Worm (Caenorhabditis elegans) whole organism, young adult: Measurements from ENCODE around the gene rfs-1.

Experiments
- B0336.3 ChIP-seq: fragments of 200-800 bp; sonication (Bioruptor generic); IDR thresholded peaks from 2 replicates; pipeline ENCODE4 v1.3.6; 2022; ENCODE audit warnings: missing genetic modification characterization, missing compliant biosample characterization
- D2030.7 ChIP-seq: fragments of 200-800 bp; sonication (Bioruptor generic); IDR thresholded peaks from 2 replicates; pipeline ENCODE4 v1.3.6; 2022; ENCODE audit warnings: missing genetic modification reagents, missing genetic modification characterization, missing compliant biosample characterization
- F22D6.2 ChIP-seq: sonication (generic microtip); optimal IDR thresholded peaks from 2 replicates; lab custom pipeline; 2016; ENCODE audit warnings: mild to moderate bottlenecking, missing genetic modification characterization, missing compliant biosample characterization
- Y95B8A.8 ChIP-seq: fragments of 200-800 bp; sonication (Bioruptor generic); IDR thresholded peaks from 2 replicates; pipeline ENCODE4 v1.3.6; 2022; ENCODE audit warnings: missing genetic modification reagents, missing genetic modification characterization, missing compliant biosample characterization
- ama-1 ChIP-seq, 3 experiments: fragments of 150-350 bp in 1 of 3; sonication (generic microtip) in 2 of 3; optimal IDR thresholded peaks; 2 replicates each; lab custom pipeline; 2014 to 2018; ENCODE audit warnings: missing biosample characterization in 2 of 3, missing genetic modification characterization in 2 of 3, missing genetic modification reagents in 2 of 3
- attf-6 ChIP-seq: fragments of 200-800 bp; sonication (Bioruptor generic); IDR thresholded peaks from 2 replicates; pipeline ENCODE4 v1.3.6; 2022; ENCODE audit warnings: missing genetic modification reagents, missing genetic modification characterization, missing compliant biosample characterization
- bed-2 ChIP-seq: fragments of 200-800 bp; sonication (Bioruptor generic); IDR thresholded peaks from 2 replicates; pipeline ENCODE4 v1.3.6; 2022; ENCODE audit warnings: missing genetic modification reagents, missing genetic modification characterization, missing compliant biosample characterization
- cebp-1 ChIP-seq, 2 experiments: fragments of 200-800 bp in 1 of 2; sonication (Bioruptor generic) in 1 of 2; sonication (generic microtip) in 1 of 2; IDR thresholded peaks in 1 of 2; optimal IDR thresholded peaks in 1 of 2; 2 replicates each; pipeline versions ENCODE4 v1.3.6 to Lab custom; 2017 to 2022; ENCODE audit warnings: missing compliant biosample characterization in 2 of 2, missing genetic modification characterization in 2 of 2, mild to moderate bottlenecking in 1 of 2, missing genetic modification reagents in 1 of 2, moderate library complexity in 1 of 2
- ceh-100 ChIP-seq: fragments of 200-800 bp; sonication (Bioruptor generic); IDR thresholded peaks from 2 replicates; pipeline ENCODE4 v1.3.6; 2022; ENCODE audit warnings: missing genetic modification reagents, missing genetic modification characterization, missing compliant biosample characterization
- ceh-27 ChIP-seq: fragments of 200-800 bp; sonication (Bioruptor generic); optimal IDR thresholded peaks from 2 replicates; lab custom pipeline; 2018; ENCODE audit warnings: mild to moderate bottlenecking, missing genetic modification characterization, moderate library complexity, missing compliant biosample characterization
- ceh-58 ChIP-seq: fragments of 200-800 bp; sonication (Bioruptor generic); IDR thresholded peaks from 2 replicates; pipeline ENCODE4 v1.3.6; 2022; ENCODE audit warnings: missing genetic modification characterization, missing compliant biosample characterization
- ekl-4 ChIP-seq: fragments of 200-800 bp; sonication (Bioruptor generic); IDR thresholded peaks from 2 replicates; pipeline ENCODE4 v1.3.6; 2022; ENCODE audit warnings: missing genetic modification reagents, missing genetic modification characterization, missing compliant biosample characterization
- ets-4 ChIP-seq: fragments of 200-800 bp; sonication (Bioruptor generic); optimal IDR thresholded peaks from 2 replicates; lab custom pipeline; 2018; ENCODE audit warnings: mild to moderate bottlenecking, missing genetic modification characterization, missing compliant biosample characterization
- gei-17 ChIP-seq: fragments of 200-800 bp; sonication (Bioruptor generic); optimal IDR thresholded peaks from 2 replicates; lab custom pipeline; 2018; ENCODE audit warnings: mild to moderate bottlenecking, missing genetic modification characterization, missing compliant biosample characterization
- hmg-20 ChIP-seq: fragments of 200-800 bp; sonication (Bioruptor generic); IDR thresholded peaks from 2 replicates; pipeline ENCODE4 v1.3.6; 2022; ENCODE audit warnings: missing genetic modification reagents, missing genetic modification characterization, missing compliant biosample characterization
- lsy-27 ChIP-seq: sonication (generic microtip); optimal IDR thresholded peaks from 2 replicates; lab custom pipeline; 2017; ENCODE audit warnings: missing genetic modification characterization, mild to moderate bottlenecking, missing compliant biosample characterization, antibody characterized with exemption, missing genotype, borderline replicate concordance; ENCODE audit not compliant: insufficient read depth
- mcd-1 ChIP-seq: fragments of 200-800 bp; sonication (Bioruptor generic); IDR thresholded peaks from 2 replicates; pipeline ENCODE4 v1.3.6; 2022; ENCODE audit warnings: missing genetic modification reagents, missing genetic modification characterization, missing compliant biosample characterization
- mel-28 ChIP-seq: sonication (generic microtip); optimal IDR thresholded peaks from 2 replicates; lab custom pipeline; 2016; ENCODE audit warnings: borderline replicate concordance, mild to moderate bottlenecking, missing genetic modification characterization, missing compliant biosample characterization
- nfya-1 ChIP-seq: sonication (generic microtip); optimal IDR thresholded peaks from 2 replicates; lab custom pipeline; 2017; ENCODE audit warnings: antibody characterized with exemption, missing compliant biosample characterization, missing genetic modification characterization, borderline replicate concordance; ENCODE audit not compliant: insufficient read depth
- nfyb-1 ChIP-seq: fragments of 200-800 bp; sonication (Bioruptor generic); IDR thresholded peaks from 2 replicates; pipeline ENCODE4 v1.3.6; 2022; ENCODE audit warnings: missing genetic modification reagents, missing genetic modification characterization, missing compliant biosample characterization
- nhr-90 ChIP-seq: sonication (generic microtip); optimal IDR thresholded peaks from 2 replicates; lab custom pipeline; 2016; ENCODE audit warnings: missing genotype, mild to moderate bottlenecking, missing genetic modification characterization, missing compliant biosample characterization
- pbrm-1 ChIP-seq: fragments of 200-800 bp; sonication (Bioruptor generic); IDR thresholded peaks from 2 replicates; pipeline ENCODE4 v1.3.6; 2022; ENCODE audit warnings: missing genetic modification reagents, missing genetic modification characterization, missing compliant biosample characterization
- rec-8 ChIP-seq, 2 experiments: sonication (generic microtip); optimal IDR thresholded peaks; 2 replicates each; lab custom pipeline; 2016; ENCODE audit warnings: mild to moderate bottlenecking in 2 of 2, missing genetic modification characterization in 2 of 2, missing genetic modification reagents in 2 of 2, missing genotype in 2 of 2, missing biosample characterization in 1 of 2, missing compliant biosample characterization in 1 of 2, moderate library complexity in 1 of 2
- repo-1 ChIP-seq: sonication (generic microtip); optimal IDR thresholded peaks from 2 replicates; lab custom pipeline; 2017; ENCODE audit warnings: mild to moderate bottlenecking, missing genetic modification characterization, missing compliant biosample characterization
- somi-1 ChIP-seq: fragments of 200-800 bp; sonication (Bioruptor generic); optimal IDR thresholded peaks from 2 replicates; lab custom pipeline; 2018; ENCODE audit warnings: mild to moderate bottlenecking, missing genetic modification characterization, missing compliant biosample characterization
- tlf-1 ChIP-seq: fragments of 200-800 bp; sonication (Bioruptor generic); optimal IDR thresholded peaks from 2 replicates; lab custom pipeline; 2018; ENCODE audit warnings: mild to moderate bottlenecking, missing genetic modification characterization, missing compliant biosample characterization
- unc-62 ChIP-seq: fragments of 150-350 bp; optimal IDR thresholded peaks from 2 replicates; lab custom pipeline; 2014; ENCODE audit warnings: missing biosample characterization, missing genetic modification reagents, missing genetic modification characterization
- ztf-22 ChIP-seq: fragments of 200-800 bp; sonication (Bioruptor generic); optimal IDR thresholded peaks from 2 replicates; lab custom pipeline; 2018; ENCODE audit warnings: mild to moderate bottlenecking, missing genetic modification characterization, moderate library complexity, missing compliant biosample characterization

The rfs-1 gene

ce11 chrIII:8227511-8227910, 1.2 kb downstream of the rfs-1 start, which contains the start of gene fbxl-1 (continued):
- no peak for TF ChIP-seq rec-8 (tag; optimal IDR thresholded peaks at IDR 0.05; lab: Kevin White, UChicago)
- TF ChIP-seq mcd-1, result peak; percentile 72
- TF ChIP-seq tlf-1, result peak; percentile 25
- TF ChIP-seq cebp-1 (GFP tag; IDR thresholded peaks at IDR 0.05; lab: Robert Waterston, UW), result peak; percentile 57; the same call in 1 of the 2 replicates
- TF ChIP-seq cebp-1 (tag; optimal IDR thresholded peaks at IDR 0.05; lab: Kevin White, UChicago), result peak; percentile 92
- TF ChIP-seq ceh-58 (GFP tag; lab: Robert Waterston, UW), result no peak
- peak; percentile 61 for TF ChIP-seq ceh-27 (GFP tag; lab: Kevin White, UChicago)
- TF ChIP-seq repo-1 (tag; lab: Kevin White, UChicago), result peak; percentile 30
- TF ChIP-seq somi-1 (GFP tag; lab: Kevin White, UChicago), result peak; percentile 63
- no peak for TF ChIP-seq attf-6 (GFP tag; lab: Robert Waterston, UW)
- peak; percentile 65 for TF ChIP-seq ets-4 (GFP tag; lab: Kevin White, UChicago)
- peak; percentile 42 for TF ChIP-seq ceh-100 (GFP tag; lab: Robert Waterston, UW)
- no peak for TF ChIP-seq nfya-1
- peak; percentile 29 for TF ChIP-seq F22D6.2
- TF ChIP-seq ztf-22 (GFP tag; lab: Kevin White, UChicago), result peak; percentile 35
- peak; percentile 49; the same call in 1 of the 2 replicates for TF ChIP-seq ekl-4

ce11 chrIII:8228916-8229315, 2.6 kb downstream of the rfs-1 start:
- TF ChIP-seq pbrm-1 (GFP tag; lab: Robert Waterston, UW), result 0 out of 2 replicates have a peak, but pooled peaks have one; percentile 8
- no peak for TF ChIP-seq ets-4 (GFP tag; lab: Kevin White, UChicago)
- TF ChIP-seq Y95B8A.8, result no peak
- no peak for TF ChIP-seq nhr-90
- TF ChIP-seq cebp-1 (GFP tag; IDR thresholded peaks at IDR 0.05; lab: Robert Waterston, UW), result no peak
- TF ChIP-seq cebp-1 (tag; optimal IDR thresholded peaks at IDR 0.05; lab: Kevin White, UChicago), result no peak
- TF ChIP-seq B0336.3 (GFP tag; lab: Robert Waterston, UW), result no peak

ce11 chrIII:8229480-8229879, 3.2 kb downstream of the rfs-1 start:
- TF ChIP-seq lsy-27 (tag; lab: Kevin White, UChicago) (no peak), ceh-58 (GFP tag; lab: Robert Waterston, UW) (0 out of 2 replicates have a peak, but pooled peaks have one; percentile 65)
- TF ChIP-seq, all 124 proteins: peak for 1

ce11 chrIII:8232634-8233033, 6.4 kb downstream of the rfs-1 start, which contains the start of gene henn-1:
Gene henn-1 (plus strand): TSS chrIII:8232651.
- TF ChIP-seq hmg-20, result no peak
- TF ChIP-seq cebp-1 (GFP tag; IDR thresholded peaks at IDR 0.05; lab: Robert Waterston, UW), result peak; percentile 48; the same call in 1 of the 2 replicates
- peak; percentile 50 for TF ChIP-seq cebp-1 (tag; optimal IDR thresholded peaks at IDR 0.05; lab: Kevin White, UChicago)
- peak; percentile 56 for TF ChIP-seq ama-1 (optimal IDR thresholded peaks at IDR 0.05; lab: Kevin White, UChicago)
- no peak for TF ChIP-seq ama-1 (GFP tag; optimal IDR thresholded peaks at IDR 0.05; lab: Kevin White, UChicago)
- TF ChIP-seq bed-2 (GFP tag; lab: Robert Waterston, UW), result no peak
- TF ChIP-seq mel-28 (tag; lab: Kevin White, UChicago), result no peak
- no peak for TF ChIP-seq D2030.7 (GFP tag; lab: Robert Waterston, UW)
- TF ChIP-seq nfyb-1 (GFP tag; lab: Robert Waterston, UW), result 0 out of 2 replicates have a peak, but pooled peaks have one; percentile 47

- no peak for TF ChIP-seq bed-2 (GFP tag; lab: Robert Waterston, UW)
- TF ChIP-seq unc-62 (GFP tag; lab: Kevin White, UChicago), result no peak
- TF ChIP-seq nfya-1, result no peak
- TF ChIP-seq gei-17 (GFP tag; lab: Kevin White, UChicago), result no peak
- TF ChIP-seq ztf-22 (GFP tag; lab: Kevin White, UChicago), result no peak
Measured at ce11 chrIII:8235358-8235757, 9.1 kb downstream of the rfs-1 start, which contains the start of gene C02F5.14. Gene C02F5.14 (minus strand): TSS chrIII:8235514.
